Worm (Caenorhabditis elegans): ENCODE results near the gene K09F5.1.

Gene K09F5.1

ce11 chrX:7743939-7744338, 4.5 kb downstream of the K09F5.1 start, which contains the start of gene ref-2:
TSS of gene ref-2 (plus strand) at chrX:7744239.
- TF ChIP-seq somi-1 (GFP tag; optimal IDR thresholded peaks at IDR 0.05) = no peak
- no peak for TF ChIP-seq hmg-1.2 (GFP tag; IDR thresholded peaks at IDR 0.05)
- TF ChIP-seq athp-1 (tag; optimal IDR thresholded peaks at IDR 0.05) = no peak
- no peak for TF ChIP-seq madf-3 (GFP tag; IDR thresholded peaks at IDR 0.05)
- TF ChIP-seq ceh-100 (GFP tag; IDR thresholded peaks at IDR 0.05) = no peak
- TF ChIP-seq nfyb-1 (GFP tag; IDR thresholded peaks at IDR 0.05) = no peak
- no peak for TF ChIP-seq nhr-27 (tag; optimal IDR thresholded peaks at IDR 0.05)
- no peak for TF ChIP-seq F52B5.7 (tag; optimal IDR thresholded peaks at IDR 0.05)
- no peak for TF ChIP-seq gei-17 (GFP tag; optimal IDR thresholded peaks at IDR 0.05)
- no peak for TF ChIP-seq snpc-4 (GFP tag; optimal IDR thresholded peaks at IDR 0.05)
- TF ChIP-seq snpc-4 (tag; optimal IDR thresholded peaks at IDR 0.05) = no peak
- no peak for TF ChIP-seq ceh-58 (GFP tag; IDR thresholded peaks at IDR 0.05)
- TF ChIP-seq C06A6.2 (GFP tag; conservative IDR thresholded peaks at IDR 0.05) = no peak

- TF ChIP-seq snpc-1.3 (tag; optimal IDR thresholded peaks at IDR 0.05; ENCODE audit: insufficient read depth) (no peak), ztf-28 (GFP tag; IDR thresholded peaks at IDR 0.05) (no peak), dpff-1 (tag; optimal IDR thresholded peaks at IDR 0.05) (no peak), hlh-12 (tag; optimal IDR thresholded peaks at IDR 0.05) (no peak), bed-2 (GFP tag; IDR thresholded peaks at IDR 0.05) (no peak), K11D2.4 (GFP tag; IDR thresholded peaks at IDR 0.05) (no peak), attf-5 (GFP tag; optimal IDR thresholded peaks at IDR 0.05) (no peak), unc-62 (GFP tag; optimal IDR thresholded peaks at IDR 0.05) (no peak), him-1 (tag; optimal IDR thresholded peaks at IDR 0.05) (no peak), rpc-1 (optimal IDR thresholded peaks at IDR 0.05) (no peak), rpc-1 (tag; optimal IDR thresholded peaks at IDR 0.05) (no peak), xnd-1 (tag; optimal IDR thresholded peaks at IDR 0.05) (no peak), somi-1 (GFP tag; optimal IDR thresholded peaks at IDR 0.05) (no peak), ets-4 (GFP tag; optimal IDR thresholded peaks at IDR 0.05) (no peak), pha-4 (tag; optimal IDR thresholded peaks at IDR 0.05) (no peak), madf-3 (GFP tag; IDR thresholded peaks at IDR 0.05) (no peak), B0336.3 (GFP tag; IDR thresholded peaks at IDR 0.05) (no peak)
Measured at ce11 chrX:7745386-7745785, 5.9 kb downstream of the K09F5.1 start.

ce11 chrX:7750084-7750483, 10.6 kb downstream of the K09F5.1 start:
- no peak for TF ChIP-seq B0035.1 (tag; optimal IDR thresholded peaks at IDR 0.05)
- no peak for TF ChIP-seq F57C9.4 (tag; optimal IDR thresholded peaks at IDR 0.05)
- TF ChIP-seq ZK185.1 (tag; optimal IDR thresholded peaks at IDR 0.05; ENCODE audit: poor library complexity, severe bottlenecking) = no peak
- no peak for TF ChIP-seq rcor-1 (GFP tag; IDR thresholded peaks at IDR 0.05)
- TF ChIP-seq Y79H2A.3 (GFP tag; conservative IDR thresholded peaks at IDR 0.05) = no peak
- no peak for TF ChIP-seq D2030.7 (GFP tag; IDR thresholded peaks at IDR 0.05)
- no peak for TF ChIP-seq F52B5.7 (tag; optimal IDR thresholded peaks at IDR 0.05)
- no peak for TF ChIP-seq Y95B8A.8 (GFP tag; IDR thresholded peaks at IDR 0.05)
- TF ChIP-seq dox-1 (GFP tag; IDR thresholded peaks at IDR 0.05) = no peak
- no peak for TF ChIP-seq ztf-28 (GFP tag; IDR thresholded peaks at IDR 0.05)
- TF ChIP-seq attf-5 (GFP tag; optimal IDR thresholded peaks at IDR 0.05) = no peak
- TF ChIP-seq attf-6 (GFP tag; IDR thresholded peaks at IDR 0.05) = no peak
- TF ChIP-seq F23B12.7 (tag; optimal IDR thresholded peaks at IDR 0.05; ENCODE audit: insufficient read depth) = no peak
- TF ChIP-seq hlh-12 (tag; optimal IDR thresholded peaks at IDR 0.05) = no peak
- TF ChIP-seq ekl-4 (GFP tag; IDR thresholded peaks at IDR 0.05) = no peak
- TF ChIP-seq mes-4 (tag; optimal IDR thresholded peaks at IDR 0.05) = no peak

All from whole organism, young adult.